Fruit fly (Drosophila melanogaster) whole organism, wandering third instar larva: ENCODE measurements around the gene nac.

ENCODE experiments used
- Abd-B ChIP-seq: fragments of >200 bp; optimal IDR thresholded peaks from 2 replicates; lab custom pipeline; 2017; ENCODE audit warnings: missing biosample characterization, missing genetic modification characterization
- CG32264 ChIP-seq: fragments of 200-800 bp; sonication (Bioruptor generic); optimal IDR thresholded peaks from 2 replicates; lab custom pipeline; 2016; ENCODE audit warnings: missing biosample characterization, missing genetic modification characterization
- CG9705 ChIP-seq: fragments of 200-800 bp; sonication (Bioruptor generic); optimal IDR thresholded peaks from 2 replicates; lab custom pipeline; 2018; ENCODE audit warnings: missing biosample characterization, mild to moderate bottlenecking, missing genetic modification characterization
- Dfd ChIP-seq: fragments of >200 bp; optimal IDR thresholded peaks from 2 replicates; lab custom pipeline; 2017; ENCODE audit warnings: missing biosample characterization, missing genetic modification characterization
- Dif ChIP-seq: fragments of 200-275, 200-300 bp; sonication (Bioruptor generic); optimal IDR thresholded peaks from 2 replicates; lab custom pipeline; 2018; ENCODE audit warnings: missing biosample characterization, missing genetic modification characterization; ENCODE audit not compliant: partially characterized antibody
- GATAd ChIP-seq: sonication (Bioruptor generic); optimal IDR thresholded peaks from 2 replicates; lab custom pipeline; 2016; ENCODE audit warnings: missing biosample characterization, missing genetic modification characterization
- HLH106 ChIP-seq: fragments of 200-800 bp; optimal IDR thresholded peaks from 3 replicates; lab custom pipeline; 2019; ENCODE audit warnings: missing biosample characterization, mild to moderate bottlenecking, missing genetic modification characterization, moderate library complexity
- Hnf4 ChIP-seq: fragments of 200-800 bp; sonication (Bioruptor generic); optimal IDR thresholded peaks from 2 replicates; lab custom pipeline; 2016; ENCODE audit warnings: missing biosample characterization, mild to moderate bottlenecking, missing genetic modification characterization
- Hr78 ChIP-seq: fragments of >200 bp; optimal IDR thresholded peaks from 2 replicates; lab custom pipeline; 2017; ENCODE audit warnings: missing biosample characterization, missing genetic modification characterization
- Hr83 ChIP-seq: fragments of 200-300 bp; sonication (Bioruptor generic); optimal IDR thresholded peaks from 2 replicates; lab custom pipeline; 2016; ENCODE audit warnings: missing biosample characterization, mild to moderate bottlenecking, missing genetic modification characterization, moderate library complexity; ENCODE audit not compliant: poor library complexity, severe bottlenecking
- Jra ChIP-seq: sonication (Bioruptor generic); optimal IDR thresholded peaks from 2 replicates; lab custom pipeline; 2016; ENCODE audit warnings: missing biosample characterization, missing genetic modification characterization
- Mio ChIP-seq: sonication (Bioruptor generic); optimal IDR thresholded peaks from 2 replicates; lab custom pipeline; 2016; ENCODE audit warnings: missing biosample characterization, missing genetic modification characterization
- Myc ChIP-seq: fragments of >200 bp; optimal IDR thresholded peaks from 2 replicates; lab custom pipeline; 2017
- N ChIP-seq: fragments of >200 bp; optimal IDR thresholded peaks from 2 replicates; lab custom pipeline; 2018; ENCODE audit warnings: missing biosample characterization, missing external identifiers, missing genetic modification characterization
- OdsH ChIP-seq: fragments of 200-800 bp; sonication (Bioruptor generic); optimal IDR thresholded peaks from 2 replicates; lab custom pipeline; 2016; ENCODE audit warnings: missing biosample characterization, mild to moderate bottlenecking, missing genetic modification characterization
- Rel ChIP-seq, 2 experiments: fragments of 200-800 bp; sonication (Bioruptor generic) in 1 of 2; optimal IDR thresholded peaks; 2 replicates in 1 of 2; 3 replicates in 1 of 2; lab custom pipeline; 2016 to 2019; ENCODE audit warnings: mild to moderate bottlenecking in 2 of 2, missing biosample characterization in 2 of 2, missing genetic modification characterization in 2 of 2, moderate library complexity in 1 of 2
- Sp1 ChIP-seq: fragments of 200-800 bp; sonication (Bioruptor generic); optimal IDR thresholded peaks from 3 replicates; lab custom pipeline; 2019; ENCODE audit warnings: missing biosample characterization, mild to moderate bottlenecking, missing genetic modification characterization, moderate library complexity
- Vsx2 ChIP-seq: fragments of 200-300, 225-300 bp; sonication (Bioruptor generic); optimal IDR thresholded peaks from 2 replicates; lab custom pipeline; 2018; ENCODE audit warnings: missing biosample characterization, missing genetic modification characterization; ENCODE audit not compliant: partially characterized antibody
- br ChIP-seq: fragments of 200-800 bp; sonication (Bioruptor generic); optimal IDR thresholded peaks from 2 replicates; lab custom pipeline; 2016; ENCODE audit warnings: missing biosample characterization, missing genetic modification characterization
- brk ChIP-seq: fragments of 200-800 bp; sonication (Bioruptor generic); optimal IDR thresholded peaks from 2 replicates; lab custom pipeline; 2016; ENCODE audit warnings: missing biosample characterization, mild to moderate bottlenecking, missing genetic modification characterization
- dl ChIP-seq, 2 experiments: fragments of 175-275, 200-275 bp in 1 of 2; fragments of 200-275 bp in 1 of 2; sonication (Bioruptor generic); optimal IDR thresholded peaks; lab custom pipeline; 2018; ENCODE audit warnings: mild to moderate bottlenecking in 2 of 2, missing biosample characterization in 2 of 2, missing genetic modification characterization in 2 of 2, moderate library complexity in 2 of 2; ENCODE audit not compliant: partially characterized antibody in 2 of 2, insufficient read depth in 1 of 2
- dmrt93B ChIP-seq: fragments of 200-800 bp; sonication (Bioruptor generic); optimal IDR thresholded peaks from 2 replicates; lab custom pipeline; 2018; ENCODE audit warnings: missing biosample characterization, mild to moderate bottlenecking, missing genetic modification characterization
- dsf ChIP-seq: sonication (Bioruptor generic); optimal IDR thresholded peaks from 2 replicates; lab custom pipeline; 2016; ENCODE audit warnings: missing biosample characterization, missing genetic modification characterization, borderline replicate concordance
- ey ChIP-seq: fragments of 200-800 bp; sonication (Bioruptor generic); optimal IDR thresholded peaks from 2 replicates; lab custom pipeline; 2016; ENCODE audit warnings: missing biosample characterization, missing genetic modification characterization
- foxo ChIP-seq, 2 experiments: fragments of 200-800 bp; sonication (Bioruptor generic); optimal IDR thresholded peaks; 2 replicates in 1 of 2; 3 replicates in 1 of 2; lab custom pipeline; 2016 to 2017; ENCODE audit warnings: missing biosample characterization in 2 of 2, missing genetic modification characterization in 2 of 2
- fru ChIP-seq: fragments of 200-800 bp; sonication (Bioruptor generic); optimal IDR thresholded peaks from 3 replicates; lab custom pipeline; 2016; ENCODE audit warnings: missing biosample characterization, mild to moderate bottlenecking, missing genetic modification characterization
- h ChIP-seq: fragments of 200-800 bp; sonication (Bioruptor generic); optimal IDR thresholded peaks from 3 replicates; lab custom pipeline; 2016; ENCODE audit warnings: missing biosample characterization, mild to moderate bottlenecking, missing genetic modification characterization
- jim ChIP-seq: fragments of 175-275, 200-325 bp; sonication (Bioruptor generic); optimal IDR thresholded peaks from 2 replicates; lab custom pipeline; 2016; ENCODE audit warnings: missing biosample characterization, mild to moderate bottlenecking, missing genetic modification characterization
- lola ChIP-seq: fragments of >200 bp; optimal IDR thresholded peaks from 2 replicates; lab custom pipeline; 2017; ENCODE audit warnings: missing biosample characterization, missing genetic modification characterization
- psq ChIP-seq: fragments of 200-800 bp; sonication (Bioruptor generic); optimal IDR thresholded peaks from 3 replicates; lab custom pipeline; 2017; ENCODE audit warnings: missing biosample characterization, mild to moderate bottlenecking, missing genetic modification characterization, moderate library complexity
- rgr ChIP-seq: fragments of 200-800 bp; sonication (Bioruptor generic); optimal IDR thresholded peaks from 3 replicates; lab custom pipeline; 2016; ENCODE audit warnings: missing biosample characterization, mild to moderate bottlenecking, missing genetic modification characterization
- sage ChIP-seq: fragments of 200-800 bp; sonication (Bioruptor generic); optimal IDR thresholded peaks from 2 replicates; lab custom pipeline; 2016; ENCODE audit warnings: missing biosample characterization, mild to moderate bottlenecking, missing genetic modification characterization
- sv ChIP-seq: fragments of 200-800 bp; sonication (Bioruptor generic); optimal IDR thresholded peaks from 3 replicates; lab custom pipeline; 2016; ENCODE audit warnings: missing biosample characterization, missing genetic modification characterization
- tai ChIP-seq: sonication (Bioruptor generic); optimal IDR thresholded peaks from 2 replicates; lab custom pipeline; 2016; ENCODE audit warnings: missing biosample characterization, missing genetic modification characterization
- usp ChIP-seq: fragments of >200 bp; optimal IDR thresholded peaks from 2 replicates; lab custom pipeline; 2017; ENCODE audit warnings: missing biosample characterization, missing genetic modification characterization
- woc ChIP-seq: sonication (Bioruptor generic); optimal IDR thresholded peaks from 2 replicates; lab custom pipeline; 2016; ENCODE audit warnings: missing biosample characterization, mild to moderate bottlenecking, missing genetic modification characterization

nac gene

dm6 chr3R:8329628-8330027 is 25.8 kb upstream of the nac start:
- no peak for TF ChIP-seq Hr83 (GFP tag; lab: Kevin White, UChicago)

DNA sequence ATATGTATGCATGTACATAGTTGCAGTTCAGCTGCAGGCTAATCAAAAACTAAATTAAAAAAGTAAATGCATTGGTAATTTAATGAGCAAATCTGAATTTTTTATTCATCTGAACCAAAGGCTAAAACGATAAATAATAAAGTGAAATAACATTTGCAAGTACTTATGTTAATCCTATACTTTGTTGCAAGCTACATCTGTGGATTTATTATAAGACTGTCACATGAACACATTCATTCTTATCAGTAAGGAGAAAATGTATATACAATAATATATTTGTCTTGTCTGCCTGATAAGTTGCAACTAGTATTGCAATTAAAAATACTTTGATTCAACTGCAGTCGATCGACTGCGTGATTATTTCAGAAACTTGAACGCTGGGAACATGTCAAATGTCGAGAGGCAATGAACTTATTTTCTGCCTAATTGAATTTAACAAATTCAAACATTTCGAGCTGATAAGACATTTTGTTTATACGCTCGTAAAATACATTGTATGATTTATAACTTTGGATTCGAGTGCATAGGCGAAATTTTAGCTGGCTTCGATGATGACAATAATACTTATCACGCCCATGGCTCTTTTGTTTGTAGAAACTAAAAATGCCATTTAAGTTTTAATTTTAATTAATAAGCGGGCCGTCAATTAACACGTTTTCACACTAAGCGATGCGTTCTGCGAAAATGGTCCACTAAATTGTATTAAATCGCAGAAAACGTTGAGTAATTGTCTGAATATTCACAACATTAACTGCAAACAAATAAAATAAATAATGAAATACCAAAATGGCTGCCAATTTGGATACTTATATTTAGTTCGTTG is 24.4 kb upstream of the nac start:
- no peak for TF ChIP-seq dsf
- TF ChIP-seq Hr83 (GFP tag; lab: Kevin White, UChicago), result no peak
- TF ChIP-seq Sp1 (GFP tag; lab: Kevin White, UChicago), result no peak
- no peak for TF ChIP-seq Abd-B
- TF ChIP-seq CG32264 (GFP tag; lab: Kevin White, UChicago), result no peak
- no peak for TF ChIP-seq CG9705 (GFP tag; lab: Kevin White, UChicago)
- TF ChIP-seq h (GFP tag; lab: Kevin White, UChicago), result no peak
- no peak for TF ChIP-seq dl (GFP tag; optimal IDR thresholded peaks at IDR 0.05; lab: Kevin White, UChicago; ENCODE audit: insufficient read depth in 1 of 2, partially characterized antibody in 2 of 2)
- TF ChIP-seq jim (GFP tag; lab: Kevin White, UChicago), result no peak
- no peak for TF ChIP-seq OdsH (GFP tag; lab: Kevin White, UChicago)
- TF ChIP-seq fru (GFP tag; lab: Kevin White, UChicago), result no peak
- TF ChIP-seq Dfd, result no peak
- TF ChIP-seq Myc (lab: Kevin White, UChicago), result no peak
- no peak for TF ChIP-seq foxo (GFP tag; optimal IDR thresholded peaks at IDR 0.05; lab: Kevin White, UChicago)
- no peak for TF ChIP-seq woc (GFP tag; lab: Kevin White, UChicago)
- TF ChIP-seq Jra, result no peak
- TF ChIP-seq brk, result no peak
- TF ChIP-seq Dif (GFP tag; lab: Kevin White, UChicago), result no peak
- TF ChIP-seq, all 38 proteins: peak for 0

DNA sequence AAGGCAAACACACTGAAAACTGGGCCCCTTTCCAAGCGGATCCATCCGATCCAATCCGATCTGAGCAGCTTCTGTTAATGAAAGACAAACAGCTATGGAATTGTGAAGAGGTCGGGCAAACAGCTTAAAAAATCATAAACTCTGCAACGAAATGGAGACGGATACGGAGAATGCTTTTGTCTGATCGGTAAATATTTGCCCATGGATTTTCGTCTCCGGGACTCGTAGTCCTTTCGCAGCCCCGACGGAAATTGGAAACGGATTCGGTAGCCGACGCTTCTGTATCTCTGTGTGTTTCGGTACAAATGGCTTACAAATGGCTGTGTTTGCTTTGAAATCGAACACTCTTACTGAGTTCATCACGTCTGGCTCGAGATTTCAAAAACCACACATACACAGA is 23.1 kb upstream of the nac start:
- no peak for TF ChIP-seq usp (GFP tag; lab: Kevin White, UChicago)
- TF ChIP-seq Myc (lab: Kevin White, UChicago), result no peak
- no peak for TF ChIP-seq dmrt93B (GFP tag; lab: Kevin White, UChicago)
- no peak for TF ChIP-seq Sp1 (GFP tag; lab: Kevin White, UChicago)
- no peak for TF ChIP-seq br (GFP tag; lab: Kevin White, UChicago)
- no peak for TF ChIP-seq Hr83 (GFP tag; lab: Kevin White, UChicago)
- no peak for TF ChIP-seq Abd-B
- no peak for TF ChIP-seq sage (GFP tag; lab: Kevin White, UChicago)
- no peak for TF ChIP-seq Vsx2 (GFP tag; lab: Kevin White, UChicago)
- no peak for TF ChIP-seq tai (GFP tag; lab: Kevin White, UChicago)
- no peak for TF ChIP-seq Hnf4
- no peak for TF ChIP-seq CG9705 (GFP tag; lab: Kevin White, UChicago)
- no peak for TF ChIP-seq CG32264 (GFP tag; lab: Kevin White, UChicago)
- no peak for TF ChIP-seq Mio
- no peak for TF ChIP-seq foxo (GFP tag; optimal IDR thresholded peaks at IDR 0.05; lab: Kevin White, UChicago)
- TF ChIP-seq ey, result no peak
- TF ChIP-seq dl (GFP tag; optimal IDR thresholded peaks at IDR 0.05; lab: Kevin White, UChicago; ENCODE audit: insufficient read depth in 1 of 2, partially characterized antibody in 2 of 2), result no peak
- no peak for TF ChIP-seq GATAd
- no peak for TF ChIP-seq dsf

dm6 chr3R:8324016-8324415 is 20.2 kb upstream of the nac start, which contains the start of gene CG7443:
TSS of gene CG7443 (plus strand) at chr3R:8324316.
- TF ChIP-seq br (GFP tag; lab: Kevin White, UChicago), result no peak
- no peak for TF ChIP-seq rgr (GFP tag; lab: Kevin White, UChicago)
- TF ChIP-seq brk, result no peak
- no peak for TF ChIP-seq foxo (GFP tag; optimal IDR thresholded peaks at IDR 0.05; lab: Kevin White, UChicago)
- no peak for TF ChIP-seq dsf
- TF ChIP-seq N (GFP tag; lab: Kevin White, UChicago), result no peak
- no peak for TF ChIP-seq Abd-B
- TF ChIP-seq OdsH (GFP tag; lab: Kevin White, UChicago), result no peak
- TF ChIP-seq dl (GFP tag; optimal IDR thresholded peaks at IDR 0.05; lab: Kevin White, UChicago; ENCODE audit: insufficient read depth in 1 of 2, partially characterized antibody in 2 of 2), result no peak
- no peak for TF ChIP-seq HLH106 (tag; lab: Kevin White, UChicago)
- no peak for TF ChIP-seq lola (GFP tag; lab: Kevin White, UChicago)
- no peak for TF ChIP-seq Mio
- TF ChIP-seq sv (GFP tag; lab: Kevin White, UChicago), result no peak
- no peak for TF ChIP-seq Hr78 (GFP tag; lab: Kevin White, UChicago)
- TF ChIP-seq ey, result no peak
- no peak for TF ChIP-seq Rel (GFP tag; optimal IDR thresholded peaks at IDR 0.05; lab: Kevin White, UChicago)
- TF ChIP-seq Rel (tag; optimal IDR thresholded peaks at IDR 0.05; lab: Kevin White, UChicago), result no peak
- no peak for TF ChIP-seq jim (GFP tag; lab: Kevin White, UChicago)
- no peak for TF ChIP-seq psq (GFP tag; lab: Kevin White, UChicago)
